Worm (Caenorhabditis elegans): Measurements from ENCODE around the gene Y57G11C.46.
A peak's percentile ranks its signal among the peaks of the same experiment; 100 is the strongest.

Y57G11C.46 gene

ce11 chrIV:14824878-14825352, 8.7 kb upstream of the Y57G11C.46 start, which contains the start of gene sec-61.A (continued):
- no peak for TF ChIP-seq lin-39 (tag; optimal IDR thresholded peaks at IDR 0.05)
- TF ChIP-seq saeg-2 (GFP tag; IDR thresholded peaks at IDR 0.05), result 0 out of 2 replicates have a peak, but pooled peaks have one; percentile 38
- TF ChIP-seq ztf-11 (tag; optimal IDR thresholded peaks at IDR 0.05), result no peak
- TF ChIP-seq zip-11 (GFP tag; IDR thresholded peaks at IDR 0.05), result no peak
- TF ChIP-seq fkh-10 (GFP tag; optimal IDR thresholded peaks at IDR 0.05), result peak; percentile 73
- no peak for TF ChIP-seq ama-1 (optimal IDR thresholded peaks at IDR 0.05)
- no peak for TF ChIP-seq nhr-10 (tag; optimal IDR thresholded peaks at IDR 0.05)
- TF ChIP-seq lin-13 (GFP tag; optimal IDR thresholded peaks at IDR 0.05), result peak; percentile 66
- TF ChIP-seq mxl-2 (GFP tag; conservative IDR thresholded peaks at IDR 0.05), result no peak
- TF ChIP-seq unc-62 (GFP tag; optimal IDR thresholded peaks at IDR 0.05 in 1 of 2), result peak in 1 of 2 experiments; percentile 77
- TF ChIP-seq unc-62 (tag; optimal IDR thresholded peaks at IDR 0.05), result no peak
- peak; percentile 18; the same call in 1 of the 2 replicates for TF ChIP-seq set-16 (GFP tag; IDR thresholded peaks at IDR 0.05)
- no peak for TF ChIP-seq R02D3.7 (tag; optimal IDR thresholded peaks at IDR 0.05)

ce11 chrIV:14824201-14824600, 8.0 kb upstream of the Y57G11C.46 start:
- TF ChIP-seq lsy-2 (tag; optimal IDR thresholded peaks at IDR 0.05), result no peak
- TF ChIP-seq dpl-1 (GFP tag; optimal IDR thresholded peaks at IDR 0.05), result no peak
- TF ChIP-seq snpc-1.2 (GFP tag; IDR thresholded peaks at IDR 0.05), result 0 out of 2 replicates have a peak, but pooled peaks have one; percentile 58
- TF ChIP-seq ceh-20 (GFP tag; IDR thresholded peaks at IDR 0.05), result no peak
- TF ChIP-seq cey-2 (tag; optimal IDR thresholded peaks at IDR 0.05; ENCODE audit: borderline replicate concordance, insufficient read depth), result no peak
- no peak for TF ChIP-seq zip-2 (tag; optimal IDR thresholded peaks at IDR 0.05)
- TF ChIP-seq aha-1 (tag), result peak; percentile 14
- TF ChIP-seq zfp-3 (GFP tag; conservative IDR thresholded peaks at IDR 0.05), result 0 out of 2 replicates have a peak, but pooled peaks have one; percentile 21

ce11 chrIV:14822267-14822666, 6.1 kb upstream of the Y57G11C.46 start:
- TF ChIP-seq spr-1 (tag; optimal IDR thresholded peaks at IDR 0.05) (peak; percentile 66), nhr-102 (tag; optimal IDR thresholded peaks at IDR 0.05) (peak; percentile 65), aha-1 (tag) (peak; percentile 46), lin-38 (GFP tag; IDR thresholded peaks at IDR 0.05) (peak; percentile 64), aly-2 (tag; optimal IDR thresholded peaks at IDR 0.05) (peak; percentile 55), zip-2 (tag; optimal IDR thresholded peaks at IDR 0.05) (peak; percentile 63), mep-1 (tag; optimal IDR thresholded peaks at IDR 0.05) (peak; percentile 11), nhr-10 (tag; optimal IDR thresholded peaks at IDR 0.05) (peak; percentile 48), nhr-111 (GFP tag; optimal IDR thresholded peaks at IDR 0.05) (peak; percentile 31), snpc-1.2 (GFP tag; IDR thresholded peaks at IDR 0.05) (peak; percentile 85), lin-15B (tag; optimal IDR thresholded peaks at IDR 0.05) (no peak), rbr-2 (tag; optimal IDR thresholded peaks at IDR 0.05) (peak; percentile 18), zfp-3 (GFP tag; conservative IDR thresholded peaks at IDR 0.05) (peak; percentile 89), nhr-77 (tag; optimal IDR thresholded peaks at IDR 0.05) (no peak), daf-19 (GFP tag; conservative IDR thresholded peaks at IDR 0.05) (0 out of 2 replicates have a peak, but pooled peaks have one; percentile 13), lin-13 (GFP tag; optimal IDR thresholded peaks at IDR 0.05) (peak; percentile 31), spr-3 (GFP tag; optimal IDR thresholded peaks at IDR 0.05) (no peak), fos-1 (tag; optimal IDR thresholded peaks at IDR 0.05) (peak; percentile 7), Y48G9A.11 (GFP tag; IDR thresholded peaks at IDR 0.05) (no peak; the same call in 1 of the 2 replicates), ama-1 (optimal IDR thresholded peaks at IDR 0.05) (peak; percentile 52), mxl-2 (GFP tag; conservative IDR thresholded peaks at IDR 0.05) (no peak), F10B5.3 (tag; optimal IDR thresholded peaks at IDR 0.05) (peak; percentile 31), dmd-8 (GFP tag; IDR thresholded peaks at IDR 0.05) (no peak), saeg-2 (GFP tag; IDR thresholded peaks at IDR 0.05) (no peak), pha-4 (GFP tag; IDR thresholded peaks at IDR 0.05) (peak; percentile 74), pha-4 (tag; optimal IDR thresholded peaks at IDR 0.05) (no peak), unc-62 (GFP tag; optimal IDR thresholded peaks at IDR 0.05 in 1 of 2) (peak in 1 of 2 experiments; percentile 47), unc-62 (tag; optimal IDR thresholded peaks at IDR 0.05) (no peak), unc-130 (GFP tag; optimal IDR thresholded peaks at IDR 0.05) (no peak), hlh-30 (tag; optimal IDR thresholded peaks at IDR 0.05; ENCODE audit: insufficient read depth) (no peak), nhr-48 (tag; optimal IDR thresholded peaks at IDR 0.05) (peak; percentile 35), hif-1 (tag; optimal IDR thresholded peaks at IDR 0.05) (no peak), T26A8.4 (GFP tag; IDR thresholded peaks at IDR 0.05) (no peak), daf-16 (GFP tag; optimal IDR thresholded peaks at IDR 0.05) (peak in 1 of 2 experiments; percentile 28), daf-16 (tag; optimal IDR thresholded peaks at IDR 0.05) (peak; percentile 12), T20F7.1 (GFP tag; optimal IDR thresholded peaks at IDR 0.05) (peak; percentile 52), dve-1 (tag; optimal IDR thresholded peaks at IDR 0.05; ENCODE audit: insufficient read depth) (peak; percentile 32)
